Worm (Caenorhabditis elegans) whole organism, L4 larva: ENCODE results near the gene M02B7.2.

Source experiments
- ceh-82 ChIP-seq: sonication (generic microtip); optimal IDR thresholded peaks from 2 replicates; lab custom pipeline; 2017; ENCODE audit warnings: missing biosample characterization, missing genetic modification characterization
- daf-19 ChIP-seq: fragments of 200-800 bp; sonication (Bioruptor generic); conservative IDR thresholded peaks from 2 replicates; pipeline ENCODE4 v1.3.6; 2022; ENCODE audit warnings: missing genetic modification characterization, missing compliant biosample characterization
- lin-15B ChIP-seq: fragments of 150-350 bp; sonication (generic microtip); optimal IDR thresholded peaks from 3 replicates; lab custom pipeline; 2014; ENCODE audit warnings: missing biosample characterization, missing genetic modification characterization
- lir-3 ChIP-seq: sonication (generic microtip); optimal IDR thresholded peaks from 2 replicates; lab custom pipeline; 2016; ENCODE audit warnings: mild to moderate bottlenecking, missing genetic modification characterization, missing compliant biosample characterization
- mdl-1 ChIP-seq, 2 experiments: fragments of 150-350 bp in 1 of 2; sonication (generic microtip) in 1 of 2; optimal IDR thresholded peaks; 2 replicates each; lab custom pipeline; 2014 to 2017; ENCODE audit warnings: missing biosample characterization in 2 of 2, missing genetic modification characterization in 2 of 2
- php-3 ChIP-seq: fragments of 200-800 bp; sonication (Bioruptor generic); IDR thresholded peaks from 2 replicates; pipeline ENCODE4 v1.3.6; 2022; ENCODE audit warnings: missing genetic modification reagents, missing genetic modification characterization, missing compliant biosample characterization
- zfp-3 ChIP-seq: fragments of 200-800 bp; sonication (Bioruptor generic); conservative IDR thresholded peaks from 2 replicates; pipeline ENCODE4 v1.3.6; 2022; ENCODE audit warnings: missing genetic modification reagents, missing genetic modification characterization, missing compliant biosample characterization

DNA sequence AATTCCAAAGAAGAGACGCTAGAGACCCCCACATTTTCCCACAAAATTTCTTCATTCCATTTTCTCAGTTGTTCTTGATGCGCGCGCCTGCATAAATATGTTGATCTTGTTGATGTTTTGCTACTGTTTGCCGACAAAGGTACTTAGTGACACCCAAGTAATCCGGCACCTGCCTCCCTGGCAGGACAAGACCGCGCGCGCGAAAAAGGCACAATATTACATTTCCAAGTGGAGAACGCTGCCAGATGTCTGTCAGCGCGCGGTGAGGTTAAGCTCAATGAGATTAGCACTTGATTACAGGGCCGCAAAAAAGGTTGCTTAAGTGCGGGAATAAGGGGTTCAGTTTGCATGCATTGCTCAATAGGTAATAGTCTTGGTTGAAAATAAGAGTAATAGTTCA, 38.2 kb downstream of the M02B7.2 start:
- no peak for TF ChIP-seq zfp-3 (GFP tag; lab: Robert Waterston, UW)
- no peak for TF ChIP-seq daf-19 (GFP tag; lab: Robert Waterston, UW)
- TF ChIP-seq ceh-82 (tag; lab: Kevin White, UChicago) = no peak
- TF ChIP-seq lir-3 = no peak
- TF ChIP-seq php-3 (GFP tag; lab: Robert Waterston, UW) = no peak
- TF ChIP-seq lin-15B (tag; lab: Kevin White, UChicago) = no peak
- no peak for TF ChIP-seq mdl-1 (tag; optimal IDR thresholded peaks at IDR 0.05; lab: Kevin White, UChicago)
